Worm (Caenorhabditis elegans): ENCODE results near the gene C18H7.4.

DNA sequence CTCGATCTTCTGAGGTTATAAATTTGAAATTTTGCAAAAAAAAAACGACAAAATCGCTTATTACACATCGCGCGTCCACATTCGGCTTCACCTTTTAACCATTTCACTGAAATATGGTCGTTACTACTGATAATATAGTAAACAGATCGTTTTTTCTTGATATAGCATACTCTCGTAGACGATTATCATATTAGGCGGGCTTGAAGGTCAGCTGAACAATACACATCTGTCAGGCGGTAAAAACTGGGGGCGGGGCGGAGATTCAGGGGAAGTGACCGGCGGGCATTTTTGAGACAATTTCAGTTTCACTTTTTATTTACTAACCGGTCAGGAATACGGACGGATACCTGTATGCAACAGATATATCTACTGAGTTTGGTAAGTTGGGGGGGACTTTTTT, 22.1 kb downstream of the C18H7.4 start, which contains the start of gene C18H7.1:
- TF ChIP-seq ama-1 (optimal IDR thresholded peaks at IDR 0.05) (no peak), aly-1 (tag; optimal IDR thresholded peaks at IDR 0.05) (no peak), tra-4 (tag; optimal IDR thresholded peaks at IDR 0.05) (no peak), ceh-13 (GFP tag; optimal IDR thresholded peaks at IDR 0.05) (no peak), hmbx-1 (tag; optimal IDR thresholded peaks at IDR 0.05) (no peak), F13C5.2 (tag; optimal IDR thresholded peaks at IDR 0.05) (no peak), sea-1 (GFP tag; conservative IDR thresholded peaks at IDR 0.05) (no peak), B0310.2 (tag; optimal IDR thresholded peaks at IDR 0.05) (no peak), tbx-11 (GFP tag; IDR thresholded peaks at IDR 0.05) (no peak), flt-1 (GFP tag; IDR thresholded peaks at IDR 0.05) (no peak), hmg-4 (GFP tag; optimal IDR thresholded peaks at IDR 0.05) (no peak), ets-7 (tag; optimal IDR thresholded peaks at IDR 0.05) (no peak)

Data from whole organism, early embryonic.